Worm (Caenorhabditis elegans) whole organism, midembryonic: Measurements from ENCODE around the gene ubh-4.

Source experiments
- T22C8.4 ChIP-seq: fragments of 200-800 bp; sonication (Bioruptor generic); IDR thresholded peaks from 2 replicates; pipeline ENCODE4 v1.3.6; 2022; ENCODE audit warnings: missing genetic modification characterization, missing compliant biosample characterization
- cog-1 ChIP-seq: sonication (generic microtip); optimal IDR thresholded peaks from 2 replicates; lab custom pipeline; 2016; ENCODE audit warnings: missing genetic modification characterization, missing compliant biosample characterization
- flt-1 ChIP-seq: fragments of 200-800 bp; sonication (Bioruptor generic); IDR thresholded peaks from 2 replicates; pipeline ENCODE4 v1.3.6; 2022; ENCODE audit warnings: missing genetic modification characterization, missing compliant biosample characterization
- klf-2 ChIP-seq: fragments of 200-800 bp; sonication (Bioruptor generic); conservative IDR thresholded peaks from 2 replicates; pipeline ENCODE4 v1.3.6; 2022; ENCODE audit warnings: missing genetic modification reagents, missing genetic modification characterization, missing compliant biosample characterization
- med-1 ChIP-seq: sonication (generic microtip); optimal IDR thresholded peaks from 2 replicates; lab custom pipeline; 2017; ENCODE audit warnings: missing genetic modification characterization, mild to moderate bottlenecking, missing compliant biosample characterization, antibody characterized with exemption, missing genetic modification reagents; ENCODE audit not compliant: insufficient read depth
- ref-1 ChIP-seq: fragments of 200-800 bp; sonication (Bioruptor generic); conservative IDR thresholded peaks from 2 replicates; pipeline ENCODE4 v1.3.6; 2022; ENCODE audit warnings: missing genetic modification reagents, missing genetic modification characterization, missing compliant biosample characterization
- tab-1 ChIP-seq: fragments of 200-800 bp; sonication (Bioruptor generic); IDR thresholded peaks from 2 replicates; pipeline ENCODE4 v1.3.6; 2022; ENCODE audit warnings: missing genetic modification characterization, missing compliant biosample characterization
- ztf-23 ChIP-seq: fragments of 200-800 bp; sonication (Bioruptor generic); IDR thresholded peaks from 2 replicates; pipeline ENCODE4 v1.3.6; 2022; ENCODE audit warnings: missing genetic modification reagents, missing genetic modification characterization, missing compliant biosample characterization
- ztf-29 ChIP-seq: fragments of 200-800 bp; sonication (Bioruptor generic); IDR thresholded peaks from 2 replicates; pipeline ENCODE4 v1.3.6; 2022; ENCODE audit warnings: missing genetic modification reagents, missing genetic modification characterization, missing compliant biosample characterization

Gene ubh-4

DNA sequence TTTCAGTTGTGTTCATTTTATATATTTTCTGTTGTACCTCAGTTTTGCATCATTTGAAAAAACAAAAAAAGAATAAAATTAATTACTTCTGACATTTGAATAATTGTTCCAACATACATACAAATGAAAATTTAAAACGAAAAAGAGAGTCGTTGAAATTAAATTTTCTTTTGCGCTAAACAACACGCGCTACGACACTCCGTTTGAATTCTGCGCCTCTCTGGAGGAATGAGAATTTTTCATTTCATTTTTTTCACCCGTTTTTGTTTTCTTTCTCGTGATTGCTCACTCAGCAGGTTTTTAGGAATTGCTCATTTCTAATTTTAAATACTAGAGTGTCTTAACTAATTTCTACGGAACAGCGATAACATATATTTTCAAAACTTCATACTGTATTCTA, 2.2 kb upstream of the ubh-4 start:
- TF ChIP-seq ref-1 (GFP tag; lab: Robert Waterston, UW) (no peak), klf-2 (GFP tag; lab: Robert Waterston, UW) (no peak), ztf-23 (GFP tag; lab: Robert Waterston, UW) (no peak), ztf-29 (GFP tag; lab: Robert Waterston, UW) (no peak), cog-1 (tag; lab: Kevin White, UChicago) (no peak), tab-1 (GFP tag; lab: Robert Waterston, UW) (no peak), med-1 (GFP tag; lab: Kevin White, UChicago) (no peak), T22C8.4 (no peak), flt-1 (no peak)

DNA sequence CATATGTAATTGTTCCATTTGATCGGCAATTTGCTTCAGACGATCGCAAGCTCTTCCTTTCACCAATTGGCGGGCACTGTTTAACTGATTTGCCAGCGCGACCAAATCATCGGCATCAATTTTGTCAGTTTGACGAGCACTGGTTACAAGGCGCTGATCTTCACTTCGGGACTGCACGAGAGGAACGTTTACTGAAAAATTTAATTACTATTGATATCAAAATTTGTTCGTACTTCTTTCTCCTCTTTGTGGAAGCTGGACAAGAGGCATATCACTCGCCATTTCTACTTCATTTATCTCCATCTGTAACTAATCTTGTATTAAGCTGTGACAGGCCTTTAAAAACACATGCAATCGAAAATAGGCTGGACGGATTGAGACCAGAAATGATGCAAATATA, 1.5 kb downstream of the ubh-4 start, which contains the start of gene C08B11.9:
Gene C08B11.9, minus strand, starts transcription at position 307 of the 400 bp plus-strand sequence.
- TF ChIP-seq klf-2 (GFP tag; lab: Robert Waterston, UW) (no peak), flt-1 (no peak)

DNA sequence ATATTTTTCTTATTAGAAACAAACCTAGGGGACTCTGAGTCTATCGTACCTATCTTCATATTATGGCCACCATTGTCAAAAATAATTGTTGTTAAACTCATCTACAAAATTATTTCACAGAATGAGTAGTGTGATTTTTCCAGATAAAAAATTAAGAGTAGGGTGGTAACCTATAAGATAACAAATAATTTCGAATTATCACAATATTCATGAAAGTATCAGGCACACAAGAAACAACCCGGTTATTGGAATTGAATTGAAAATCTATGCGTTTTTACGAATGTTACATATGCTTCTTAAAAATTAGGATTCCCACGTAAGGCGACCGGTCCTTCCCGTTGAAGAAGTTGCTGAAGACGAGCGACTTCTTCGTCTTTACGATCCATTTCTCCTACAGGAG, 2.2 kb downstream of the ubh-4 start, which contains the start of gene arp-6:
Gene arp-6, minus strand, starts transcription at position 101 of the 400 bp plus-strand sequence.
- no peak for TF ChIP-seq cog-1 (tag; lab: Kevin White, UChicago)
- no peak for TF ChIP-seq ztf-23 (GFP tag; lab: Robert Waterston, UW)
- TF ChIP-seq flt-1, result no peak
- no peak for TF ChIP-seq med-1 (GFP tag; lab: Kevin White, UChicago)
- TF ChIP-seq ztf-29 (GFP tag; lab: Robert Waterston, UW), result no peak
- TF ChIP-seq T22C8.4, result no peak
- no peak for TF ChIP-seq tab-1 (GFP tag; lab: Robert Waterston, UW)
- no peak for TF ChIP-seq ref-1 (GFP tag; lab: Robert Waterston, UW)
- no peak for TF ChIP-seq klf-2 (GFP tag; lab: Robert Waterston, UW)

DNA sequence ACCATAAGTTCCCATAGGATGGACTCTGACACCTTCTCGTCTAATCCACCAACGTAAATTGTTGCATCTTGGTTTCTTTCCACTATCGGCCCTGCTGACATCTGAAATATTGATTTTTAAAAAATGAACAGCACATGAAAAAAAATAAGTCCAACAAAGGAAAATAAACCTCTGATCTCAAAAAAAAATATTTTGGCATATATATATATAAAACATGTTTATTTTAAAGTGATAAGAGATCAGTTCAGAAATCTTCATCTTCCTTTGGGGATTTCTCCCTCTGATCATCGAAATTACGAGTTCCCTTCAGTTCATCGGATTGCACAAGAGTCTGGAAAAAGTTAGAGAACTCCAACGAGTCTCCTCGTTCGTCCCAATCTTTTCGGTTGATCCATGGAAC, 3.7 kb downstream of the ubh-4 start, which contains the start of gene sap-49:
Gene sap-49, minus strand, starts transcription at position 101 of the 400 bp plus-strand sequence.
- TF ChIP-seq tab-1 (GFP tag; lab: Robert Waterston, UW) (no peak), ref-1 (GFP tag; lab: Robert Waterston, UW) (no peak), flt-1 (no peak), med-1 (GFP tag; lab: Kevin White, UChicago) (no peak), ztf-23 (GFP tag; lab: Robert Waterston, UW) (no peak), ztf-29 (GFP tag; lab: Robert Waterston, UW) (no peak), T22C8.4 (no peak), klf-2 (GFP tag; lab: Robert Waterston, UW) (no peak), cog-1 (tag; lab: Kevin White, UChicago) (no peak)

DNA sequence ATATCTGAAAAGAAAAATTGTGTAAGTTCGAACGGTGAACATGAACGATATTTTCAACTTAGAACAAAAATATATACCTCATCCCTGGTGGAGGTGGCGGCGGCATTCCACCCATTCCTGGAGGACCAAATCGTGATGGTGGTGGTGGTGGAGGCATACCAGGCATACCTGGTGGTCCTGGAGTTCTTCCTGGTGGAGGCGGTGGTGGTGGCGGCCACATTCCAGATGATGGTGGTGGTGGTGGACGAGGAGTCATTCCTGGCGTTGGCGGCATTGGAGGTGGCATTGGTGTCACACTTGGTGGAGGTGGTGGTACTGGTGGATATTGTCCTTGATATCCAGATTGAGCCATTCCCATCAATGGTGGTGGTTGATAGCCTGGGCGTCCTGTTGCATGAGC, 4.8 kb downstream of the ubh-4 start:
- TF ChIP-seq ref-1 (GFP tag; lab: Robert Waterston, UW) (no peak), tab-1 (GFP tag; lab: Robert Waterston, UW) (no peak), med-1 (GFP tag; lab: Kevin White, UChicago) (no peak), klf-2 (GFP tag; lab: Robert Waterston, UW) (no peak), flt-1 (no peak), cog-1 (tag; lab: Kevin White, UChicago) (no peak), ztf-23 (GFP tag; lab: Robert Waterston, UW) (no peak), T22C8.4 (no peak), ztf-29 (GFP tag; lab: Robert Waterston, UW) (no peak)

DNA sequence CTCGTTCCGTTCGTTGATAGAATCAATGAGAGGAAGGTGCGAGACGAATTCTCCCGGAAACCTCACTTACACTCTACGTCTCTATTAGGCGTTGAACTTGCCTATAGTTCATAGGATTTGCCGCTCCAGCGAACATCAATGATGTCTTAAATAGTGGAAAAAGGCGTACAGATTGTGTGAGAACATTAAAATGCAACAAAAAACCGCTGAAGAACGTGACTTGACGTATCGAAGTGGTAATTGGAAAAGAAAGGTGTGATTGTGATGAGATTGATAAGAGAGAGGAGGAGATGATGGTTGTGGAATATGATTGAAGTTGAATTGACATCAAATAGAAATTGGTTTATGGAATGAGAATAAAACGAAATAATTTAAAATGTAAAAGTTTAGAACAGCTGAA, 5.4 kb downstream of the ubh-4 start:
- TF ChIP-seq flt-1, result no peak
- TF ChIP-seq ref-1 (GFP tag; lab: Robert Waterston, UW), result no peak
- TF ChIP-seq tab-1 (GFP tag; lab: Robert Waterston, UW), result no peak
- TF ChIP-seq med-1 (GFP tag; lab: Kevin White, UChicago), result no peak
- no peak for TF ChIP-seq klf-2 (GFP tag; lab: Robert Waterston, UW)
- TF ChIP-seq ztf-23 (GFP tag; lab: Robert Waterston, UW), result no peak

DNA sequence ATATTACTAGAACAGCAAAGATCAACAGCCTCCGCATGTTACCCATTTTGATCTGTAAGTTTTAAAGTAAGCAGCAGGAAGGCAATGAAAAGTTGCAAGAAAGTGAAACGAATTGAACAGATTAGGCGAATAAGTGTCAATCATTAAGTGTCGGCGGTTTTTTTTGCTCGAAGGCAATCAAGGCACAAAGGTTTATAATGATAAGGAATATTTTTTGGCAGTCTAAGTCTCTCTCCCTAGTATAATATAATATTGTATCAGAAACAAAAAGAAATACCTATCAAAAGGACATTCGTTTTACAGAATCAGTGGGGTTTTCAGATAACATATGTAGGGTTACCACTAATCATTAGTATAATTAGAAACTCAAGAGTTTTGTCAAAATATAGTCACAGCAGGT, 6.7 kb downstream of the ubh-4 start, which contains the start of gene nrf-6:
Gene nrf-6, minus strand, starts transcription at position 52 of the 400 bp plus-strand sequence.
- TF ChIP-seq cog-1 (tag; lab: Kevin White, UChicago) (no peak), klf-2 (GFP tag; lab: Robert Waterston, UW) (no peak), med-1 (GFP tag; lab: Kevin White, UChicago) (no peak), T22C8.4 (no peak)

DNA sequence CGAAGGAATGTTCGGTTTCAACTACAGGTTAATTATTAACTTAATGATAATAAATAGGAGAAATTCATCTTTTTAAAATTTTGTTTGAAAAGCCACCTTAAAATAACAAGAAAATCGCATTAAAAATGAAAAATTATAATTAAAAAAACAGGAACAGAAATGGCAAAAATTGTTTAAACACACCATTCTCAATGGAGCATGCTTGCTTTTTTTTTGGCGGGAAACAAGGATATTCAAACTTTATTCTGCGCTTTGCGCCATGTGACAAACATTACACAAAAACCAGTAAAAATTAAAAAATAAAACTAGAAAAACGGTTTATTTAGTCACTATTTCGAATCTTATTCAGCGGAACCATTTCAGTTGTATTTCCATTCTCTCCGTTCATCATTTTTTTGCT, 10.7 kb downstream of the ubh-4 start:
- TF ChIP-seq tab-1 (GFP tag; lab: Robert Waterston, UW) (no peak), ref-1 (GFP tag; lab: Robert Waterston, UW) (no peak), klf-2 (GFP tag; lab: Robert Waterston, UW) (no peak), ztf-29 (GFP tag; lab: Robert Waterston, UW) (no peak), flt-1 (no peak), ztf-23 (GFP tag; lab: Robert Waterston, UW) (no peak), cog-1 (tag; lab: Kevin White, UChicago) (no peak), T22C8.4 (no peak), med-1 (GFP tag; lab: Kevin White, UChicago) (no peak)

DNA sequence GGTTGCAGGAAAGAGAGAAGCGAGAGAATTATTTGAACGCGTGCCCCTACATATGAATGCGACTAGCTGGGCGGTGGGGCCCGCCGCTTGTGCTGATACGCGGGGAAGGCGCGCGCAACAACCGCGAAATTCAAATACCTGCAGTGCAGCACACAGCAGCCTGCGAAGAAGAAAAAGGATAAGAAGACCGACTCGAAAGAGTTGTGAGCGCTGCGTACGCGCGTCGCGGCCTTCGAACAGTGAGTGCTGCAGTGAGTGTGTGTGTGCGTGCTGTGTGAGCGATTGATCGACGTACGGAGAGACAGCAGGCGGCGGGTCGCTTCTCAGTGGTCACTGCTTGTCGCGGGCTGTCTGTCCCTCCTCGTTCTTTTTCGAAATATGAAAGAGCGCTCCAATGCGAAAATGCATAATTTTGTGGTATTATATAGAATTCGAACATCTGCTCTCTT, 11.1 kb downstream of the ubh-4 start:
- TF ChIP-seq tab-1 (GFP tag; lab: Robert Waterston, UW) (no peak), T22C8.4 (peak; percentile 62), med-1 (GFP tag; lab: Kevin White, UChicago) (no peak), ref-1 (GFP tag; lab: Robert Waterston, UW) (no peak), ztf-23 (GFP tag; lab: Robert Waterston, UW) (peak; percentile 79), klf-2 (GFP tag; lab: Robert Waterston, UW) (no peak), cog-1 (tag; lab: Kevin White, UChicago) (peak; percentile 77), ztf-29 (GFP tag; lab: Robert Waterston, UW) (peak; percentile 60; the same call in 1 of the 2 replicates), flt-1 (peak; percentile 74; the same call in 1 of the 2 replicates)
